Fruit fly (Drosophila melanogaster) whole organism, embryonic: Measurements from ENCODE around the gene CG9164.

ENCODE experiments used
- Adf1 ChIP-seq: fragments of 200-800 bp; sonication (Bioruptor generic); IDR thresholded peaks from 2 replicates; pipeline ENCODE4 v1.3.6; 2022; ENCODE audit warnings: missing biosample characterization, missing genetic modification characterization
- CG10147 ChIP-seq: fragments of 200-800 bp; sonication (Bioruptor generic); optimal IDR thresholded peaks from 2 replicates; lab custom pipeline; 2019; ENCODE audit warnings: missing biosample characterization, mild to moderate bottlenecking, missing genetic modification characterization, moderate library complexity
- CG10321 ChIP-seq: fragments of 200-800 bp; sonication (Bioruptor generic); IDR thresholded peaks from 2 replicates; pipeline ENCODE4 v1.3.6; 2022; ENCODE audit warnings: missing biosample characterization, missing genetic modification characterization
- CG15696 ChIP-seq: fragments of 200-800 bp; sonication (Bioruptor generic); optimal IDR thresholded peaks from 2 replicates; lab custom pipeline; 2019; ENCODE audit warnings: missing biosample characterization, mild to moderate bottlenecking, missing genetic modification characterization, moderate library complexity
- CG17328 ChIP-seq: fragments of 200-800 bp; sonication (Bioruptor generic); IDR thresholded peaks from 2 replicates; pipeline ENCODE4 v1.3.6; 2022; ENCODE audit warnings: missing biosample characterization, missing genetic modification characterization
- CG1832 ChIP-seq: fragments of 200-800 bp; sonication (Bioruptor generic); optimal IDR thresholded peaks from 2 replicates; lab custom pipeline; 2017; ENCODE audit warnings: missing biosample characterization, mild to moderate bottlenecking, missing genetic modification characterization, inconsistent platforms
- CG18764 ChIP-seq: fragments of 200-800 bp; sonication (Bioruptor generic); optimal IDR thresholded peaks from 3 replicates; lab custom pipeline; 2016; ENCODE audit warnings: missing biosample characterization, missing genetic modification characterization
- CG2199 ChIP-seq: fragments of 200-800 bp; sonication (Bioruptor generic); IDR thresholded peaks from 3 replicates; pipeline ENCODE4 v1.3.6; 2022; ENCODE audit warnings: missing biosample characterization, missing genetic modification characterization
- CG4328 ChIP-seq: fragments of 200-800 bp; sonication (Bioruptor generic); optimal IDR thresholded peaks from 3 replicates; lab custom pipeline; 2017; ENCODE audit warnings: missing biosample characterization, missing genetic modification reagents, missing genetic modification characterization
- CG8478 ChIP-seq: fragments of >200 bp; optimal IDR thresholded peaks from 2 replicates; lab custom pipeline; 2018
- CG8924 ChIP-seq: fragments of 200-800 bp; optimal IDR thresholded peaks from 3 replicates; lab custom pipeline; 2019; ENCODE audit warnings: missing biosample characterization, mild to moderate bottlenecking, missing genetic modification characterization, moderate library complexity
- CTCF ChIP-seq: fragments of 200-800 bp; sonication (Bioruptor generic); optimal IDR thresholded peaks from 2 replicates; lab custom pipeline; 2017; ENCODE audit warnings: missing biosample characterization, mild to moderate bottlenecking, missing genetic modification characterization, moderate library complexity
- CoRest ChIP-seq: fragments of 200-800 bp; sonication (Bioruptor generic); optimal IDR thresholded peaks from 3 replicates; lab custom pipeline; 2018; ENCODE audit warnings: missing biosample characterization, mild to moderate bottlenecking, missing genetic modification characterization, moderate library complexity
- Deaf1 ChIP-seq: fragments of 200-800 bp; optimal IDR thresholded peaks from 3 replicates; lab custom pipeline; 2019; ENCODE audit warnings: missing biosample characterization, mild to moderate bottlenecking, missing genetic modification characterization, moderate library complexity
- Dip2 ChIP-seq: fragments of 200-800 bp; sonication (Bioruptor generic); IDR thresholded peaks from 2 replicates; pipeline ENCODE4 v1.3.6; 2022; ENCODE audit warnings: missing biosample characterization, missing genetic modification characterization
- Ets65A ChIP-seq: fragments of 200-800 bp; sonication (Bioruptor generic); peaks from one replicate; lab custom pipeline; 2016; ENCODE audit warnings: missing biosample characterization, missing genetic modification characterization
- H2.0 ChIP-seq: fragments of 200-800 bp; sonication (Bioruptor generic); IDR thresholded peaks from 2 replicates; pipeline ENCODE4 v1.3.6; 2022; ENCODE audit warnings: missing biosample characterization, missing genetic modification characterization
- Hmr ChIP-seq: fragments of 200-800 bp; sonication (Bioruptor generic); optimal IDR thresholded peaks from 3 replicates; lab custom pipeline; 2017; ENCODE audit warnings: mild to moderate bottlenecking, missing biosample characterization, missing genetic modification reagents, missing genetic modification characterization
- Hr39 ChIP-seq: fragments of >200 bp; optimal IDR thresholded peaks from 2 replicates; lab custom pipeline; 2017
- Med ChIP-seq: fragments of 200-800 bp; sonication (Bioruptor generic); peaks from one replicate; lab custom pipeline; 2016; ENCODE audit warnings: missing biosample characterization, missing genetic modification characterization, mild to moderate bottlenecking, inconsistent platforms, moderate library complexity
- Nf-YB ChIP-seq: fragments of 200-800 bp; sonication (Bioruptor generic); optimal IDR thresholded peaks from 3 replicates; lab custom pipeline; 2019; ENCODE audit warnings: missing biosample characterization, mild to moderate bottlenecking, missing genetic modification characterization, moderate library complexity
- Nf-YC ChIP-seq: fragments of 200-800 bp; optimal IDR thresholded peaks from 3 replicates; lab custom pipeline; 2019; ENCODE audit warnings: missing biosample characterization, mild to moderate bottlenecking, missing genetic modification characterization, moderate library complexity
- Trl ChIP-seq, 3 experiments: fragments of >200 bp in 2 of 3; fragments of 200-800 bp in 1 of 3; sonication (Bioruptor generic) in 1 of 3; optimal IDR thresholded peaks; 2 replicates in 1 of 3; 3 replicates in 2 of 3; lab custom pipeline; 2016 to 2017; ENCODE audit warnings: missing biosample characterization in 1 of 3, missing genetic modification characterization in 1 of 3
- cg ChIP-seq: fragments of 200-800 bp; sonication (Bioruptor generic); optimal IDR thresholded peaks from 3 replicates; lab custom pipeline; 2019; ENCODE audit warnings: missing biosample characterization, mild to moderate bottlenecking, missing genetic modification characterization, moderate library complexity
- cwo ChIP-seq: fragments of 200-800 bp; sonication (Bioruptor generic); optimal IDR thresholded peaks from 3 replicates; lab custom pipeline; 2017; ENCODE audit warnings: missing biosample characterization, missing genetic modification characterization, mild to moderate bottlenecking, moderate library complexity, missing genetic modification reagents
- en ChIP-seq: fragments of 200-800 bp; sonication (Bioruptor generic); optimal IDR thresholded peaks from 2 replicates; lab custom pipeline; 2016; ENCODE audit warnings: missing biosample characterization, missing genetic modification characterization
- ewg ChIP-seq: fragments of 200-800 bp; sonication (Bioruptor generic); optimal IDR thresholded peaks from 3 replicates; lab custom pipeline; 2017; ENCODE audit warnings: mild to moderate bottlenecking, missing biosample characterization, missing genetic modification reagents, missing genetic modification characterization
- jigr1 ChIP-seq: fragments of 200-800 bp; sonication (Bioruptor generic); IDR thresholded peaks from 3 replicates; pipeline ENCODE4 v1.3.6; 2022; ENCODE audit warnings: missing biosample characterization, missing genetic modification characterization
- pita ChIP-seq: fragments of 200-800 bp; sonication (Bioruptor generic); optimal IDR thresholded peaks from 2 replicates; lab custom pipeline; 2017; ENCODE audit warnings: missing biosample characterization, mild to moderate bottlenecking, missing genetic modification characterization
- run ChIP-seq: fragments of 200-800 bp; sonication (Bioruptor generic); optimal IDR thresholded peaks from 3 replicates; lab custom pipeline; 2018; ENCODE audit warnings: missing biosample characterization, mild to moderate bottlenecking, missing genetic modification characterization
- sens ChIP-seq: fragments of 200-800 bp; sonication (Bioruptor generic); peaks from one replicate; lab custom pipeline; 2016; ENCODE audit warnings: missing biosample characterization, missing genetic modification characterization
- seq ChIP-seq: fragments of 200-800 bp; sonication (Bioruptor generic); IDR thresholded peaks from 2 replicates; pipeline ENCODE4 v1.3.6; 2022; ENCODE audit warnings: missing biosample characterization, missing genetic modification characterization
- sisA ChIP-seq: fragments of 200-800 bp; sonication (Bioruptor generic); IDR thresholded peaks from 2 replicates; pipeline ENCODE4 v1.3.6; 2022; ENCODE audit warnings: missing biosample characterization, missing genetic modification characterization
- slp2 ChIP-seq: fragments of 200-800 bp; sonication (Bioruptor generic); optimal IDR thresholded peaks from 2 replicates; lab custom pipeline; 2016; ENCODE audit warnings: missing biosample characterization, missing genetic modification characterization
- sqz ChIP-seq: fragments of 200-800 bp; sonication (Bioruptor generic); optimal IDR thresholded peaks from 3 replicates; lab custom pipeline; 2018; ENCODE audit warnings: missing biosample characterization, mild to moderate bottlenecking, missing genetic modification characterization
- tll ChIP-seq, 2 experiments: fragments of 200-800 bp in 1 of 2; fragments of >200 bp in 1 of 2; sonication (Bioruptor generic) in 1 of 2; optimal IDR thresholded peaks; 2 replicates each; lab custom pipeline; 2017 to 2019; ENCODE audit warnings: missing biosample characterization in 2 of 2, missing genetic modification characterization in 2 of 2, mild to moderate bottlenecking in 1 of 2, moderate library complexity in 1 of 2
- twi ChIP-seq: fragments of 200-800 bp; optimal IDR thresholded peaks from 2 replicates; lab custom pipeline; 2019; ENCODE audit warnings: missing biosample characterization, mild to moderate bottlenecking, missing genetic modification characterization, moderate library complexity

Gene CG9164

DNA sequence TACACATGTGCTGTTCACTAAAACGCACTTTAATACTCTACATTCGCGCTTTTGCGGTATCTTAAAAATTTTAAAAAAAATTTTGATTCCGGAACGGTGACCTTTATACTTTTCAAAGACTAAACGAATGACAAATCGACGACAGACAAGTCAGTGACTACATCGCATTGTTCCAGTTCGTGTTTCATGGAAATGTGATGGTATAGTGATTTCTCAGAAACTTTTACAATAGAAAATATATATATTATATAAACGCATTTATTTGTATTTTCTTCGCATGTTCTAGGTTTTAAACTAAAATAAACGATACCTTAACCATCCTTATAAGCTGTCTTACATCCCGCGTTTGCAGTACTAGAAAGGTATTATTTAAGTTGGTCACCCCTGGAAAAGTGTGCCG is 24.3 kb downstream of the CG9164 start, which contains the start of gene Pp1-13C:
Gene Pp1-13C, minus strand, starts transcription at position 101 of the 400 bp plus-strand sequence.
- no peak for TF ChIP-seq en (GFP tag; lab: Kevin White, UChicago)
- TF ChIP-seq CG4328 (GFP tag; lab: Kevin White, UChicago) = no peak
- no peak for TF ChIP-seq slp2 (GFP tag; lab: Kevin White, UChicago)
- TF ChIP-seq cwo (GFP tag; lab: Kevin White, UChicago) = no peak
- TF ChIP-seq, all 482 proteins: peak for 0

DNA sequence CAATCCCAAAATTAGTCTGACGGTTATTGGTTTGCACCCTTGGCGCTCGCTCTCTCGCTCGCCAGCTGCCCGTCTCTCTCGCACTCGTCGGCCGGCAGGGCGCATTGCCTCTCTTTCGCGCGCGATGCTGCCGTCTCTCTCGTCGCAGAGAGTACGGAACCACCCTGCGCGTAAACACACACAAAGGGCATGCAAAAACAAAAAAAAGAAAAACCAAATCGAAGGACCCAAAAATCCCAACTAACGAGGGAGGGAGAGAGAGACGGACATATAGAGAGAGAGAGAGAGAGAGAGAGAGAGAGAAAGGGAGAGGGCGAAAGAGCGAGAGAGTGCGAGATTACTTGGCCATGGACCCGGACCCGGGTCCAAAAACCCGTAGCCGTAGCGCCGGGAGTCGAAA is 28.8 kb downstream of the CG9164 start:
- TF ChIP-seq Nf-YC (tag; lab: Kevin White, UChicago) (peak; percentile 97), Ets65A (GFP tag; lab: Kevin White, UChicago) (peak; percentile 74), CG8924 (tag; lab: Kevin White, UChicago) (peak; percentile 19), CG17328 (GFP tag; lab: Robert Waterston, UW) (no peak), jigr1 (GFP tag; lab: Robert Waterston, UW) (no peak), Hr39 (peak; percentile 13), sqz (GFP tag; lab: Kevin White, UChicago) (peak; percentile 79), CG10321 (GFP tag; lab: Robert Waterston, UW) (peak; percentile 83), Adf1 (GFP tag; lab: Robert Waterston, UW) (0 out of 2 replicates have a peak, but pooled peaks have one; percentile 24), cg (GFP tag; lab: Kevin White, UChicago) (peak; percentile 53), CG1832 (GFP tag; lab: Kevin White, UChicago) (peak; percentile 96), CG8478 (lab: Kevin White, UChicago) (peak; percentile 87), ewg (GFP tag; lab: Kevin White, UChicago) (peak; percentile 99), tll (GFP tag; optimal IDR thresholded peaks at IDR 0.05; lab: Kevin White, UChicago) (peak in 1 of 2 experiments; percentile 65), CG4328 (GFP tag; lab: Kevin White, UChicago) (no peak), CG18764 (GFP tag; lab: Kevin White, UChicago) (no peak), Trl (optimal IDR thresholded peaks at IDR 0.05; lab: Kevin White, UChicago) (peak; percentile 29 to 55), Trl (GFP tag; optimal IDR thresholded peaks at IDR 0.05; lab: Kevin White, UChicago) (no peak), sens (GFP tag; lab: Kevin White, UChicago) (peak; percentile 17), Nf-YB (GFP tag; lab: Kevin White, UChicago) (peak; percentile 95), pita (GFP tag; lab: Kevin White, UChicago) (no peak), CoRest (tag; lab: Kevin White, UChicago) (peak; percentile 31), CG2199 (GFP tag; lab: Robert Waterston, UW) (0 out of 3 replicates have a peak, but pooled peaks have one; percentile 33), seq (GFP tag; lab: Robert Waterston, UW) (0 out of 2 replicates have a peak, but pooled peaks have one; percentile 47), Deaf1 (tag; lab: Kevin White, UChicago) (peak; percentile 26), sisA (GFP tag; lab: Robert Waterston, UW) (no peak), twi (tag; lab: Kevin White, UChicago) (peak; percentile 28)

DNA sequence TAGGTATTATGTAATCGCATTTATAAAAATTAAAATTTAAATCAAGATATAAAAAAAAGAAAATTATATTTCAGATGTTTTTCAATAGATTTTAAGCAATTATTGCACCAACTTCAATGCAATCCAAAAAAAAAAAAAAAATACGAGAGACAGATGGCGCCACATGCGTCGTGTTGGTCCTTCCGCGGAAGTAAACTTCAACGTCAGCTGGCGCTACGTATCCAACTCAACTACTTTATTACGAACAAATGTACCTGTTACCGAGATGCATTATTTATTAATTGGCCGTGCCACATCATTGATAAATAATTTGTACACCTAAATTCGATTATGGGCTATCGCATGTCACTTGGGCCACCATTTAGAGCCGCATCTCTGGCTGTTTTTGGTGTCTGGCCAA is 31.6 kb downstream of the CG9164 start:
- TF ChIP-seq CTCF (GFP tag; lab: Kevin White, UChicago) = peak; percentile 89
- TF ChIP-seq run (tag; lab: Kevin White, UChicago) = no peak
- peak; percentile 10 for TF ChIP-seq Med
- peak; percentile 87 for TF ChIP-seq Dip2 (GFP tag; lab: Robert Waterston, UW)
- TF ChIP-seq H2.0 (GFP tag; lab: Robert Waterston, UW) = no peak
- peak; percentile 33 for TF ChIP-seq CG15696 (tag; lab: Kevin White, UChicago)
- no peak for TF ChIP-seq Hmr (GFP tag; lab: Kevin White, UChicago)
- TF ChIP-seq CG10147 = no peak
